Worm (Caenorhabditis elegans) whole organism, L4 larva: ENCODE results near the gene C04B4.1.
"Not testable (repeated sequence)": the region's sequence is repeated elsewhere in the genome, so short reads cannot be mapped to it uniquely, and the experiment has no call there.

Source experiments
- F49E8.2 ChIP-seq: sonication (generic microtip); optimal IDR thresholded peaks from 2 replicates; lab custom pipeline; 2016; ENCODE audit warnings: missing compliant biosample characterization, mild to moderate bottlenecking, missing genetic modification characterization, borderline replicate concordance
- Y48G9A.11 ChIP-seq: fragments of 200-800 bp; sonication (Bioruptor generic); IDR thresholded peaks from 2 replicates; pipeline ENCODE4 v1.3.6; 2022; ENCODE audit warnings: missing genetic modification reagents, missing genetic modification characterization, missing compliant biosample characterization
- Y75B8A.6 ChIP-seq: fragments of 200-800 bp; sonication (Bioruptor generic); IDR thresholded peaks from 2 replicates; pipeline ENCODE4 v1.3.6; 2022; ENCODE audit warnings: missing genetic modification reagents, missing genetic modification characterization, missing compliant biosample characterization
- ZK546.5 ChIP-seq, 2 experiments: sonication (generic microtip); optimal IDR thresholded peaks; 2 replicates each; lab custom pipeline; 2017; ENCODE audit warnings: missing biosample characterization in 2 of 2, missing genetic modification characterization in 2 of 2
- aha-1 ChIP-seq: fragments of 150-350 bp; peaks from one replicate; lab custom pipeline; 2014; ENCODE audit warnings: missing biosample characterization, missing genetic modification characterization
- arid-1 ChIP-seq: fragments of 200-800 bp; sonication (Bioruptor generic); conservative IDR thresholded peaks from 2 replicates; pipeline ENCODE4 v1.3.6; 2022; ENCODE audit warnings: missing genetic modification reagents, missing genetic modification characterization, missing compliant biosample characterization
- daf-8 ChIP-seq: fragments of 200-800 bp; sonication (Bioruptor generic); IDR thresholded peaks from 2 replicates; pipeline ENCODE4 v1.3.6; 2022; ENCODE audit warnings: missing genetic modification characterization, missing compliant biosample characterization
- dmd-9 ChIP-seq: fragments of 200-800 bp; sonication (Bioruptor generic); IDR thresholded peaks from 2 replicates; pipeline ENCODE4 v1.3.6; 2022; ENCODE audit warnings: missing genetic modification reagents, missing genetic modification characterization, missing compliant biosample characterization
- dpl-1 ChIP-seq: fragments of 150-350 bp; optimal IDR thresholded peaks from 2 replicates; lab custom pipeline; 2014; ENCODE audit warnings: missing biosample characterization, missing genetic modification reagents, missing genetic modification characterization
- fkh-10 ChIP-seq: fragments of 150-350 bp; optimal IDR thresholded peaks from 2 replicates; lab custom pipeline; 2014; ENCODE audit warnings: missing biosample characterization, missing genetic modification reagents, missing genetic modification characterization
- hlh-11 ChIP-seq: fragments of 200-800 bp; sonication (Bioruptor generic); optimal IDR thresholded peaks from 2 replicates; lab custom pipeline; 2018; ENCODE audit warnings: mild to moderate bottlenecking, missing genetic modification characterization, missing compliant biosample characterization
- hmg-1.1 ChIP-seq: fragments of 200-800 bp; sonication (Bioruptor generic); IDR thresholded peaks from 2 replicates; pipeline ENCODE4 v1.3.6; 2022; ENCODE audit warnings: missing genetic modification reagents, missing genetic modification characterization, missing compliant biosample characterization
- lin-1 ChIP-seq: fragments of 200-800 bp; sonication (Bioruptor generic); IDR thresholded peaks from 2 replicates; pipeline ENCODE4 v1.3.6; 2022; ENCODE audit warnings: missing genetic modification reagents, missing genetic modification characterization, missing compliant biosample characterization
- lin-13 ChIP-seq: fragments of 150-350 bp; optimal IDR thresholded peaks from 2 replicates; lab custom pipeline; 2014; ENCODE audit warnings: missing biosample characterization, missing genetic modification reagents, missing genetic modification characterization
- lir-3 ChIP-seq: sonication (generic microtip); optimal IDR thresholded peaks from 2 replicates; lab custom pipeline; 2016; ENCODE audit warnings: mild to moderate bottlenecking, missing genetic modification characterization, missing compliant biosample characterization
- madf-5 ChIP-seq, 2 experiments: fragments of 200-800 bp; sonication (Bioruptor generic); IDR thresholded peaks; 2 replicates each; pipeline ENCODE4 v1.3.6; 2022; ENCODE audit warnings: missing compliant biosample characterization in 2 of 2, missing genetic modification characterization in 2 of 2
- mep-1 ChIP-seq: fragments of 150-350 bp; sonication (generic microtip); optimal IDR thresholded peaks from 3 replicates; lab custom pipeline; 2014; ENCODE audit warnings: missing biosample characterization, missing genetic modification characterization
- nhr-10 ChIP-seq: fragments of 150-350 bp; optimal IDR thresholded peaks from 2 replicates; lab custom pipeline; 2014; ENCODE audit warnings: missing biosample characterization, missing genetic modification characterization
- nhr-28 ChIP-seq: fragments of 150-350 bp; optimal IDR thresholded peaks from 2 replicates; lab custom pipeline; 2014; ENCODE audit warnings: missing biosample characterization, missing genetic modification characterization
- nhr-41 ChIP-seq: fragments of 200-800 bp; sonication (Bioruptor generic); IDR thresholded peaks from 2 replicates; pipeline ENCODE4 v1.3.6; 2022; ENCODE audit warnings: missing genetic modification reagents, missing genetic modification characterization, missing compliant biosample characterization
- nhr-48 ChIP-seq: sonication (generic microtip); optimal IDR thresholded peaks from 2 replicates; lab custom pipeline; 2016; ENCODE audit warnings: mild to moderate bottlenecking, missing genetic modification characterization, missing compliant biosample characterization
- nhr-6 ChIP-seq: fragments of 150-350 bp; optimal IDR thresholded peaks from 2 replicates; lab custom pipeline; 2014; ENCODE audit warnings: missing biosample characterization, missing genetic modification characterization
- pha-4 ChIP-seq, 2 experiments: fragments of 150-350 bp in 1 of 2; fragments of 200-800 bp in 1 of 2; sonication (Bioruptor generic) in 1 of 2; IDR thresholded peaks in 1 of 2; optimal IDR thresholded peaks in 1 of 2; 2 replicates each; pipeline versions ENCODE4 v1.3.6 to Lab custom; 2014 to 2022; ENCODE audit warnings: missing genetic modification characterization in 2 of 2, missing genetic modification reagents in 2 of 2, missing biosample characterization in 1 of 2, missing compliant biosample characterization in 1 of 2
- spr-3 ChIP-seq: fragments of 200-800 bp; sonication (Bioruptor generic); optimal IDR thresholded peaks from 2 replicates; lab custom pipeline; 2018; ENCODE audit warnings: mild to moderate bottlenecking, missing genetic modification characterization, missing compliant biosample characterization
- unc-62 ChIP-seq, 3 experiments: fragments of 150-350 bp in 1 of 3; sonication (generic microtip); optimal IDR thresholded peaks in 2 of 3; peaks in 1 of 3; 1 replicate in 1 of 3; 2 replicates in 2 of 3; lab custom pipeline; 2014 to 2017; ENCODE audit warnings: missing biosample characterization in 3 of 3, missing genetic modification characterization in 3 of 3, missing genetic modification reagents in 3 of 3, missing genotype in 1 of 3
- vab-7 ChIP-seq: fragments of 200-800 bp; sonication (Bioruptor generic); IDR thresholded peaks from 2 replicates; pipeline ENCODE4 v1.3.6; 2022; ENCODE audit warnings: missing genetic modification reagents, missing genetic modification characterization, missing compliant biosample characterization
- zag-1 ChIP-seq: fragments of 150-350 bp; optimal IDR thresholded peaks from 2 replicates; lab custom pipeline; 2014; ENCODE audit warnings: missing biosample characterization, missing genetic modification characterization
- ztf-7 ChIP-seq: fragments of 150-350 bp; optimal IDR thresholded peaks from 2 replicates; lab custom pipeline; 2014; ENCODE audit warnings: missing biosample characterization, missing genetic modification characterization

C04B4.1 gene

DNA sequence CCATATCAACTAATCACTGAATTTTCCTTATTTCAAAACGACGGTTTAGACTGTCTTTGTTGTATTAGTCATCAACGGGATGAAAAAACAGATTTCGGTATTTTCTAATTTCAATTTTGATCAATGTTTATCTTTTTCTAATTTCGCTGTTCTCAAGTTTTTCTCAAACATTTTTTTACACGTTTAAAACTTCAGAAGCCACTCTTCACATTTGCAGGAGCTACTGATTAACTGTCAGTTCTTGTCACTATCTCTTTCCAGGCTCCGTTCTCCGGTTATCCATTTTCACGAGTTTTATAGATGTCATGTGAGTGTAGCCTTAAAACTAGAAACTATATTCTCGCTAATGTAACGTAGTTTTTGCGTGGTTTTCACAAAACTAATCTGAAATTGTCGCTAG is 10.0 kb downstream of the C04B4.1 start, which contains the start of gene C04B4.4:
C04B4.4 (plus strand) TSS at position 301 of the 400 bp plus-strand sequence.
- TF ChIP-seq lin-13 (GFP tag; lab: Kevin White, UChicago) = no peak
- no peak for TF ChIP-seq nhr-41 (GFP tag; lab: Robert Waterston, UW)
- TF ChIP-seq nhr-6 (tag; lab: Kevin White, UChicago) = no peak
- no peak for TF ChIP-seq hlh-11 (tag; lab: Kevin White, UChicago)
- TF ChIP-seq mep-1 (tag; lab: Kevin White, UChicago) = no peak
- TF ChIP-seq aha-1 (tag; lab: Kevin White, UChicago) = no peak
- TF ChIP-seq nhr-48 (tag; lab: Kevin White, UChicago) = no peak
- TF ChIP-seq pha-4 (GFP tag; IDR thresholded peaks at IDR 0.05; lab: Robert Waterston, UW) = no peak
- no peak for TF ChIP-seq pha-4 (tag; optimal IDR thresholded peaks at IDR 0.05; lab: Kevin White, UChicago)
- TF ChIP-seq Y48G9A.11 = no peak
- no peak for TF ChIP-seq F49E8.2
- no peak for TF ChIP-seq dpl-1 (GFP tag; lab: Kevin White, UChicago)
- no peak for TF ChIP-seq daf-8 (GFP tag; lab: Robert Waterston, UW)
- TF ChIP-seq spr-3 (GFP tag; lab: Kevin White, UChicago) = no peak
- TF ChIP-seq, all 104 proteins: peak for 0

DNA sequence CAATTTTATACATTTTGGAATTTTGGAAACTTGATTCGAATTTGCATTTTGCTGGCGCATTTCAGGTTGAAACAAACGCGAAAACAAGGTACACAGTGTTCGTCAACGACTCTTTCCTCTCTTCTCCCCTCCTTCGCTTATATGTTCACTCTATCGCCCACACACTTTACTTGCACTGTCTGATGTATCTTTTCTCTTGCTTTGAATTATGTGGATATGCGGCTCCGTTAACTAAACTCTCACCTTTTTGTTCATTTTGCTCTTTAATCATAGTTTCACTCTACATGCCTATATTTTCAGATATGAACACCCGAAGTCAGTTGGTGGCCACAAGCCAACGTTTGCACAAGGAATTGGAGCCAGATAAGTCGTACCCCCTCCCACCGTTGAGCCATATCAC is 13.7 kb downstream of the C04B4.1 start, which contains the start of gene W06D11.1:
W06D11.1 (plus strand) TSS at position 301 of the 400 bp plus-strand sequence.
- TF ChIP-seq madf-5 (GFP tag; IDR thresholded peaks at IDR 0.05; lab: Robert Waterston, UW) (no peak), unc-62 (GFP tag; optimal IDR thresholded peaks at IDR 0.05 in 1 of 2; lab: Kevin White, UChicago) (peak in 1 of 2 experiments; percentile 61), unc-62 (tag; optimal IDR thresholded peaks at IDR 0.05; lab: Kevin White, UChicago) (no peak)
- TF ChIP-seq, all 104 proteins: peak for 1

DNA sequence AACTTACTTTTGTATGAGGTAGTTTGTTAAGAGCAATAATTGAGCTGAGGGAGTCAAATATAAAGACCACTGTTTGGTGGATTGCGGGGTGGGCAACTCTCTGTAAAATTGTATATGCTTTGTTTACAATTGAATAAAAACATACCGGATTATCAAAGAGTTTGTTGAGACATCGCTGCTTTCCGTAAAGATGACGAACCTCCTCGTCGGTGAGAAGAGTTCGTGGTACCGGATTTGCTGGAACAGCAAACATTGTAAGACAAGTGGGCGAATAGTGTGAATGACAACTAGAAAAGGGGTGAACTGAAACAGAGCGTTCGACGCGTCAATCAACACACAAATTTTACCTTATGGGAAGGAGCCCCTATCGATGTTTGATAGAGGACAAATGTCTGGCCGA is 15.8 kb downstream of the C04B4.1 start, which contains the start of gene W06D11.2:
W06D11.2 (minus strand) TSS at position 339 of the 400 bp plus-strand sequence.
- TF ChIP-seq hmg-1.1 (GFP tag; lab: Robert Waterston, UW) (no peak), zag-1 (tag; lab: Kevin White, UChicago) (no peak), unc-62 (GFP tag; optimal IDR thresholded peaks at IDR 0.05 in 1 of 2; lab: Kevin White, UChicago) (peak in 1 of 2 experiments; percentile 96), unc-62 (tag; optimal IDR thresholded peaks at IDR 0.05; lab: Kevin White, UChicago) (no peak), fkh-10 (GFP tag; lab: Kevin White, UChicago) (no peak), lir-3 (tag; lab: Kevin White, UChicago) (no peak)

DNA sequence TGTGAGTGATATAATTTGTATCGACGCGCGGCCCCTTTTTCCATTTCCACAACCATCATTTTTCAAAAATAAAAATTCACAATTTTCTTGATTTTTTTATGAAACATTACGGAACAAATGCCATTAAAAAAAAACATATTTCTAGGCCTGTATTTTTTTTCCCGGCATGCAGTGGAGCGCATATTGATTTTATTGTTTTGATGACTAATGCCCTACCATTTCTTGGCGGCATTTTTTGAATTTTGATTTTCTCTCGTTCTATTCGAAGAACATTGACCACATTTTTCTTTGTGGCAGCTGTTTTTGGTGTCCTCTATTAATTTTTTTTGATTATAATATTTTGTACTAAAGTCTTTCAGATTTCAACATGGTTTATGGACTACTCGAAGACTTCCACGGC is 17.7 kb downstream of the C04B4.1 start, which contains the start of gene W06D11.3:
W06D11.3 (plus strand) TSS at position 360 of the 400 bp plus-strand sequence.
- TF ChIP-seq ztf-7 (no peak), nhr-10 (tag; lab: Kevin White, UChicago) (no peak)

DNA sequence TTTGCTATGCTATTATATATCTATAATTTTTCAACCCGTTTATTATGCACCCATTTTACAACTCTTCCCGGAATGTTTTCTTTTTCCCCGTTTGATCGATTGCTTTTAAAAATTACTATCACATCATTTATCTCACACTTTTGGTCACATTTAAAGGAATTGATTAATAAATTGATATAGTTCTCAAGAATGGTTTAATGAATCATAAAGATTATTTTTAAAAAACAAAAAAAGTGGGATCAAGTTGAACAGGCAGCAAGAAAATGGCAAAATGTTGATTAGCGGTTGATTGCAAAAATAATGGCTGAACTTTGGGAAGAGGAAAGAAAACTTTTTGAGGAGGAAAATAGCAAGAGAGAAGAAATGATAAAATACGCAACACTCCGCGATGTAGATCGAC is 19.3 kb downstream of the C04B4.1 start, which contains the start of gene W06D11.5:
W06D11.5 (plus strand) TSS at position 301 of the 400 bp plus-strand sequence.
- TF ChIP-seq lin-1 (GFP tag; lab: Robert Waterston, UW) = no peak
- TF ChIP-seq mep-1 (tag; lab: Kevin White, UChicago) = no peak
- no peak for TF ChIP-seq ZK546.5 (tag; optimal IDR thresholded peaks at IDR 0.05; lab: Kevin White, UChicago)
- no peak for TF ChIP-seq vab-7 (GFP tag; lab: Robert Waterston, UW)
- no peak for TF ChIP-seq arid-1

DNA sequence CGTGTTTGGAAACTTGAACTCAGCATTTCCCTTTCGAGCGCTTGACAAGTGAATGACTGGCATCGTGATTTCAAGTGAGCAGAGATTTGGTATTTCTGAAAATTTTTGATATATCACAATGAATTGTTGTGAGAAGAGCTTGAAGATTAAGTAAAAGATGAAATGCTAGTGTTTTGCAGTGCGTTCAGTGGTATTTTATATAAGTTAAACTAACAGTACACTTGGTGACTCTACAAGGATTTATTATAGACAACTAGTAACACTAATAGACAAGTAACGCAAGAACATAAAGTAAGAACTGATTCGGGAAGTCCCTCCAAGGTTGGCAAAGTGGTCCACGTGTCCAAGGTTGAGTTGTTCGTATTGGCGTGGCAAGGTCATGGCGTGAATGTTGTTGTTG is 22.2 kb downstream of the C04B4.1 start, which contains the start of gene dot-1.3:
dot-1.3 (minus strand) TSS at position 101 of the 400 bp plus-strand sequence.
- TF ChIP-seq Y75B8A.6 (GFP tag; lab: Robert Waterston, UW); nhr-28 (tag; lab: Kevin White, UChicago); dmd-9 (GFP tag; lab: Robert Waterston, UW): not testable (repeated sequence)
